Worm (Caenorhabditis elegans) whole organism, early embryonic: ENCODE measurements around the gene T10D4.11.

ENCODE experiments used
- B0310.2 ChIP-seq: sonication (generic microtip); optimal IDR thresholded peaks from 2 replicates; lab custom pipeline; 2016; ENCODE audit warnings: mild to moderate bottlenecking, missing genetic modification characterization, missing compliant biosample characterization
- F13C5.2 ChIP-seq: sonication (generic microtip); optimal IDR thresholded peaks from 2 replicates; lab custom pipeline; 2017; ENCODE audit warnings: mild to moderate bottlenecking, missing genetic modification characterization, inconsistent platforms, missing compliant biosample characterization
- aly-1 ChIP-seq: sonication (generic microtip); optimal IDR thresholded peaks from 2 replicates; lab custom pipeline; 2016; ENCODE audit warnings: missing genetic modification characterization, missing compliant biosample characterization
- ama-1 ChIP-seq: fragments of 150-350 bp; optimal IDR thresholded peaks from 2 replicates; lab custom pipeline; 2014
- ceh-13 ChIP-seq: fragments of 200-800 bp; sonication (Bioruptor generic); optimal IDR thresholded peaks from 2 replicates; lab custom pipeline; 2018; ENCODE audit warnings: mild to moderate bottlenecking, missing genetic modification characterization, missing compliant biosample characterization
- ceh-36 ChIP-seq: sonication (generic microtip); optimal IDR thresholded peaks from 2 replicates; lab custom pipeline; 2016; ENCODE audit warnings: missing genetic modification characterization, inconsistent platforms, missing compliant biosample characterization
- ets-7 ChIP-seq: sonication (generic microtip); optimal IDR thresholded peaks from 2 replicates; lab custom pipeline; 2016; ENCODE audit warnings: missing genotype, missing genetic modification characterization, missing compliant biosample characterization
- flt-1 ChIP-seq: fragments of 200-800 bp; sonication (Bioruptor generic); IDR thresholded peaks from 2 replicates; pipeline ENCODE4 v1.3.6; 2022; ENCODE audit warnings: missing genetic modification characterization, missing compliant biosample characterization
- hnd-1 ChIP-seq: sonication (generic microtip); optimal IDR thresholded peaks from 2 replicates; lab custom pipeline; 2016; ENCODE audit warnings: missing genetic modification characterization, missing compliant biosample characterization
- sea-1 ChIP-seq: fragments of 200-800 bp; sonication (Bioruptor generic); conservative IDR thresholded peaks from 2 replicates; pipeline ENCODE4 v1.3.6; 2022; ENCODE audit warnings: missing genetic modification characterization, missing compliant biosample characterization
- tbx-11 ChIP-seq: fragments of 200-800 bp; sonication (Bioruptor generic); IDR thresholded peaks from 2 replicates; pipeline ENCODE4 v1.3.6; 2022; ENCODE audit warnings: missing genetic modification characterization, missing compliant biosample characterization
- tbx-37 ChIP-seq: fragments of 200-800 bp; sonication (Bioruptor generic); conservative IDR thresholded peaks from 2 replicates; pipeline ENCODE4 v1.3.6; 2022; ENCODE audit warnings: missing genetic modification reagents, missing genetic modification characterization, missing compliant biosample characterization

ce11 chrII:3108101-3108500 lies 41.3 kb downstream of the T10D4.11 start:
- TF ChIP-seq aly-1 (tag; lab: Kevin White, UChicago) (no peak), F13C5.2 (tag; lab: Kevin White, UChicago) (no peak), ets-7 (tag; lab: Kevin White, UChicago) (no peak), tbx-37 (GFP tag; lab: Robert Waterston, UW) (no peak), flt-1 (GFP tag; lab: Robert Waterston, UW) (no peak), ama-1 (lab: Kevin White, UChicago) (no peak), ceh-36 (no peak), sea-1 (GFP tag; lab: Robert Waterston, UW) (no peak), tbx-11 (GFP tag; lab: Robert Waterston, UW) (no peak), B0310.2 (tag; lab: Kevin White, UChicago) (no peak), hnd-1 (tag; lab: Kevin White, UChicago) (no peak), ceh-13 (no peak)
